Fruit fly (Drosophila melanogaster) whole organism: ENCODE data around the gene Zip71B.

Experiments used
- CG8478 ChIP-seq: fragments of >200 bp; optimal IDR thresholded peaks from 2 replicates; lab custom pipeline; 2018; ENCODE audit warnings: inconsistent platforms
- Dll ChIP-seq: fragments of >200 bp; optimal IDR thresholded peaks from 2 replicates; lab custom pipeline; 2017
- psq ChIP-seq: fragments of >200 bp; optimal IDR thresholded peaks from 2 replicates; lab custom pipeline; 2017
- usp ChIP-seq: fragments of >200 bp; optimal IDR thresholded peaks from 2 replicates; lab custom pipeline; 2017; ENCODE audit warnings: missing biosample characterization, missing genetic modification characterization, mixed read lengths

DNA sequence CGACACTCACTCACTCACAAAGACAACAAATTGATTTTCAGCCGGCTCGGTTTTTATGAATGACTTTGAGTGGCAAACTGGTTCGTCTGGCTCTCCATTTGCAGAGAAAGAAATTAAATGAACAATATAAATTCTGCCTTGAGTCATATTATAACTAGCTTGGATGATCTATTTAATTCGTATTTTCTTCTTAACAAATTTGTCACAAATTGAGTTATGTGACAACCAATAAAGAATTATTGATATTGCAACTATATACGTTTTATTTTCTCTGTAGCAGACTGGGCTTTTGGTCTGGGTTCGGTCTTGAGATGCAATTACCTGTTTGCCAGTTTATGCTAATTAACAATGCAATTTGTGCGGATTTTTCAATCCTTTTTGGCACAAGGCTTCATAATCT lies 14.7 kb downstream of the Zip71B start:
- TF ChIP-seq usp (GFP tag; lab: Kevin White, UChicago) = no peak
- no peak for TF ChIP-seq Dll (lab: Kevin White, UChicago)
- TF ChIP-seq psq (lab: Kevin White, UChicago) = no peak
- no peak for TF ChIP-seq CG8478 (lab: Kevin White, UChicago)
